Fruit fly (Drosophila melanogaster) whole organism, wandering third instar larva: ENCODE measurements around the gene CG5013.
A peak's percentile ranks its signal among the peaks of the same experiment; 100 is the strongest.

Experiments used
- Abd-B ChIP-seq: fragments of >200 bp; optimal IDR thresholded peaks from 2 replicates; lab custom pipeline; 2017; ENCODE audit warnings: missing biosample characterization, missing genetic modification characterization
- CG32264 ChIP-seq: fragments of 200-800 bp; sonication (Bioruptor generic); optimal IDR thresholded peaks from 2 replicates; lab custom pipeline; 2016; ENCODE audit warnings: missing biosample characterization, missing genetic modification characterization
- CG9705 ChIP-seq: fragments of 200-800 bp; sonication (Bioruptor generic); optimal IDR thresholded peaks from 2 replicates; lab custom pipeline; 2018; ENCODE audit warnings: missing biosample characterization, mild to moderate bottlenecking, missing genetic modification characterization
- CrebA ChIP-seq: fragments of 200-800 bp; sonication (Bioruptor generic); optimal IDR thresholded peaks from 2 replicates; lab custom pipeline; 2016; ENCODE audit warnings: missing biosample characterization, mild to moderate bottlenecking, missing genetic modification characterization, borderline replicate concordance
- Dfd ChIP-seq: fragments of >200 bp; optimal IDR thresholded peaks from 2 replicates; lab custom pipeline; 2017; ENCODE audit warnings: missing biosample characterization, missing genetic modification characterization
- Dif ChIP-seq: fragments of 200-275, 200-300 bp; sonication (Bioruptor generic); optimal IDR thresholded peaks from 2 replicates; lab custom pipeline; 2018; ENCODE audit warnings: missing biosample characterization, missing genetic modification characterization; ENCODE audit not compliant: partially characterized antibody
- GATAd ChIP-seq: sonication (Bioruptor generic); optimal IDR thresholded peaks from 2 replicates; lab custom pipeline; 2016; ENCODE audit warnings: missing biosample characterization, missing genetic modification characterization
- HLH106 ChIP-seq: fragments of 200-800 bp; optimal IDR thresholded peaks from 3 replicates; lab custom pipeline; 2019; ENCODE audit warnings: missing biosample characterization, mild to moderate bottlenecking, missing genetic modification characterization, moderate library complexity
- Hnf4 ChIP-seq: fragments of 200-800 bp; sonication (Bioruptor generic); optimal IDR thresholded peaks from 2 replicates; lab custom pipeline; 2016; ENCODE audit warnings: missing biosample characterization, mild to moderate bottlenecking, missing genetic modification characterization
- Hr78 ChIP-seq: fragments of >200 bp; optimal IDR thresholded peaks from 2 replicates; lab custom pipeline; 2017; ENCODE audit warnings: missing biosample characterization, missing genetic modification characterization
- Hr83 ChIP-seq: fragments of 200-300 bp; sonication (Bioruptor generic); optimal IDR thresholded peaks from 2 replicates; lab custom pipeline; 2016; ENCODE audit warnings: missing biosample characterization, mild to moderate bottlenecking, missing genetic modification characterization, moderate library complexity; ENCODE audit not compliant: poor library complexity, severe bottlenecking
- Jra ChIP-seq: sonication (Bioruptor generic); optimal IDR thresholded peaks from 2 replicates; lab custom pipeline; 2016; ENCODE audit warnings: missing biosample characterization, missing genetic modification characterization
- Mio ChIP-seq: sonication (Bioruptor generic); optimal IDR thresholded peaks from 2 replicates; lab custom pipeline; 2016; ENCODE audit warnings: missing biosample characterization, missing genetic modification characterization
- Myc ChIP-seq: fragments of >200 bp; optimal IDR thresholded peaks from 2 replicates; lab custom pipeline; 2017
- N ChIP-seq: fragments of >200 bp; optimal IDR thresholded peaks from 2 replicates; lab custom pipeline; 2018; ENCODE audit warnings: missing biosample characterization, missing external identifiers, missing genetic modification characterization
- OdsH ChIP-seq: fragments of 200-800 bp; sonication (Bioruptor generic); optimal IDR thresholded peaks from 2 replicates; lab custom pipeline; 2016; ENCODE audit warnings: missing biosample characterization, mild to moderate bottlenecking, missing genetic modification characterization
- Rel ChIP-seq, 2 experiments: fragments of 200-800 bp; sonication (Bioruptor generic) in 1 of 2; optimal IDR thresholded peaks; 2 replicates in 1 of 2; 3 replicates in 1 of 2; lab custom pipeline; 2016 to 2019; ENCODE audit warnings: mild to moderate bottlenecking in 2 of 2, missing biosample characterization in 2 of 2, missing genetic modification characterization in 2 of 2, moderate library complexity in 1 of 2
- Sp1 ChIP-seq: fragments of 200-800 bp; sonication (Bioruptor generic); optimal IDR thresholded peaks from 3 replicates; lab custom pipeline; 2019; ENCODE audit warnings: missing biosample characterization, mild to moderate bottlenecking, missing genetic modification characterization, moderate library complexity
- Vsx2 ChIP-seq: fragments of 200-300, 225-300 bp; sonication (Bioruptor generic); optimal IDR thresholded peaks from 2 replicates; lab custom pipeline; 2018; ENCODE audit warnings: missing biosample characterization, missing genetic modification characterization; ENCODE audit not compliant: partially characterized antibody
- br ChIP-seq: fragments of 200-800 bp; sonication (Bioruptor generic); optimal IDR thresholded peaks from 2 replicates; lab custom pipeline; 2016; ENCODE audit warnings: missing biosample characterization, missing genetic modification characterization
- brk ChIP-seq: fragments of 200-800 bp; sonication (Bioruptor generic); optimal IDR thresholded peaks from 2 replicates; lab custom pipeline; 2016; ENCODE audit warnings: missing biosample characterization, mild to moderate bottlenecking, missing genetic modification characterization
- dl ChIP-seq, 2 experiments: fragments of 175-275, 200-275 bp in 1 of 2; fragments of 200-275 bp in 1 of 2; sonication (Bioruptor generic); optimal IDR thresholded peaks; lab custom pipeline; 2018; ENCODE audit warnings: mild to moderate bottlenecking in 2 of 2, missing biosample characterization in 2 of 2, missing genetic modification characterization in 2 of 2, moderate library complexity in 2 of 2; ENCODE audit not compliant: partially characterized antibody in 2 of 2, insufficient read depth in 1 of 2
- dmrt93B ChIP-seq: fragments of 200-800 bp; sonication (Bioruptor generic); optimal IDR thresholded peaks from 2 replicates; lab custom pipeline; 2018; ENCODE audit warnings: missing biosample characterization, mild to moderate bottlenecking, missing genetic modification characterization
- dsf ChIP-seq: sonication (Bioruptor generic); optimal IDR thresholded peaks from 2 replicates; lab custom pipeline; 2016; ENCODE audit warnings: missing biosample characterization, missing genetic modification characterization, borderline replicate concordance
- ey ChIP-seq: fragments of 200-800 bp; sonication (Bioruptor generic); optimal IDR thresholded peaks from 2 replicates; lab custom pipeline; 2016; ENCODE audit warnings: missing biosample characterization, missing genetic modification characterization
- foxo ChIP-seq, 2 experiments: fragments of 200-800 bp; sonication (Bioruptor generic); optimal IDR thresholded peaks; 2 replicates in 1 of 2; 3 replicates in 1 of 2; lab custom pipeline; 2016 to 2017; ENCODE audit warnings: missing biosample characterization in 2 of 2, missing genetic modification characterization in 2 of 2
- fru ChIP-seq: fragments of 200-800 bp; sonication (Bioruptor generic); optimal IDR thresholded peaks from 3 replicates; lab custom pipeline; 2016; ENCODE audit warnings: missing biosample characterization, mild to moderate bottlenecking, missing genetic modification characterization
- h ChIP-seq: fragments of 200-800 bp; sonication (Bioruptor generic); optimal IDR thresholded peaks from 3 replicates; lab custom pipeline; 2016; ENCODE audit warnings: missing biosample characterization, mild to moderate bottlenecking, missing genetic modification characterization
- jim ChIP-seq: fragments of 175-275, 200-325 bp; sonication (Bioruptor generic); optimal IDR thresholded peaks from 2 replicates; lab custom pipeline; 2016; ENCODE audit warnings: missing biosample characterization, mild to moderate bottlenecking, missing genetic modification characterization
- lola ChIP-seq: fragments of >200 bp; optimal IDR thresholded peaks from 2 replicates; lab custom pipeline; 2017; ENCODE audit warnings: missing biosample characterization, missing genetic modification characterization
- pan ChIP-seq: fragments of >200 bp; optimal IDR thresholded peaks from 2 replicates; lab custom pipeline; 2017
- psq ChIP-seq: fragments of 200-800 bp; sonication (Bioruptor generic); optimal IDR thresholded peaks from 3 replicates; lab custom pipeline; 2017; ENCODE audit warnings: missing biosample characterization, mild to moderate bottlenecking, missing genetic modification characterization, moderate library complexity
- rgr ChIP-seq: fragments of 200-800 bp; sonication (Bioruptor generic); optimal IDR thresholded peaks from 3 replicates; lab custom pipeline; 2016; ENCODE audit warnings: missing biosample characterization, mild to moderate bottlenecking, missing genetic modification characterization
- sage ChIP-seq: fragments of 200-800 bp; sonication (Bioruptor generic); optimal IDR thresholded peaks from 2 replicates; lab custom pipeline; 2016; ENCODE audit warnings: missing biosample characterization, mild to moderate bottlenecking, missing genetic modification characterization
- sv ChIP-seq: fragments of 200-800 bp; sonication (Bioruptor generic); optimal IDR thresholded peaks from 3 replicates; lab custom pipeline; 2016; ENCODE audit warnings: missing biosample characterization, missing genetic modification characterization
- tai ChIP-seq: sonication (Bioruptor generic); optimal IDR thresholded peaks from 2 replicates; lab custom pipeline; 2016; ENCODE audit warnings: missing biosample characterization, missing genetic modification characterization
- usp ChIP-seq: fragments of >200 bp; optimal IDR thresholded peaks from 2 replicates; lab custom pipeline; 2017; ENCODE audit warnings: missing biosample characterization, missing genetic modification characterization
- woc ChIP-seq: sonication (Bioruptor generic); optimal IDR thresholded peaks from 2 replicates; lab custom pipeline; 2016; ENCODE audit warnings: missing biosample characterization, mild to moderate bottlenecking, missing genetic modification characterization

The CG5013 gene

DNA sequence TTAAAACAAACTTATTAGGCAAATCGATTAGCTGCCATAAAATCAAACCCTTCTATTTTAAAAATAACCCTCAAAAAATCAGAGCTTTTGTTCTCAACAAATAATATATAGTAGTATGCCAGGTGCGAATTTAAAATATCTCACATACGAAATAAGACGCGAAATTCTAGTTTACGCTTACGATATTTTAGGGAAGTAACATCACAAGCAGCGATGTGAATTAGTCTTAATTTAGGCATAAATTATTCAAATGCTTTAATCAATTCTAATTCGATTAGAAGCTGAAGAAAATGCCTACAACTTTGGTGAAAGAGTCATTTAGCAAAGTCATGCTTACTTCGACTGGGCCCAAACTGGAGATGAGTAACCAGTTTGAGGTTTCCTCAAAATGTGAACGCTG lies 34.1 kb downstream of the CG5013 start, which contains the start of gene sxe2:
Gene sxe2, plus strand, starts transcription at position 301 of the 400 bp plus-strand sequence.
- no peak for TF ChIP-seq Mio (GFP tag; lab: Kevin White, UChicago)
- no peak for TF ChIP-seq Rel (GFP tag; optimal IDR thresholded peaks at IDR 0.05; lab: Kevin White, UChicago)
- no peak for TF ChIP-seq Rel (tag; optimal IDR thresholded peaks at IDR 0.05; lab: Kevin White, UChicago)
- TF ChIP-seq Jra (GFP tag; lab: Kevin White, UChicago) = no peak
- TF ChIP-seq Abd-B (GFP tag; lab: Kevin White, UChicago) = no peak
- no peak for TF ChIP-seq psq

DNA sequence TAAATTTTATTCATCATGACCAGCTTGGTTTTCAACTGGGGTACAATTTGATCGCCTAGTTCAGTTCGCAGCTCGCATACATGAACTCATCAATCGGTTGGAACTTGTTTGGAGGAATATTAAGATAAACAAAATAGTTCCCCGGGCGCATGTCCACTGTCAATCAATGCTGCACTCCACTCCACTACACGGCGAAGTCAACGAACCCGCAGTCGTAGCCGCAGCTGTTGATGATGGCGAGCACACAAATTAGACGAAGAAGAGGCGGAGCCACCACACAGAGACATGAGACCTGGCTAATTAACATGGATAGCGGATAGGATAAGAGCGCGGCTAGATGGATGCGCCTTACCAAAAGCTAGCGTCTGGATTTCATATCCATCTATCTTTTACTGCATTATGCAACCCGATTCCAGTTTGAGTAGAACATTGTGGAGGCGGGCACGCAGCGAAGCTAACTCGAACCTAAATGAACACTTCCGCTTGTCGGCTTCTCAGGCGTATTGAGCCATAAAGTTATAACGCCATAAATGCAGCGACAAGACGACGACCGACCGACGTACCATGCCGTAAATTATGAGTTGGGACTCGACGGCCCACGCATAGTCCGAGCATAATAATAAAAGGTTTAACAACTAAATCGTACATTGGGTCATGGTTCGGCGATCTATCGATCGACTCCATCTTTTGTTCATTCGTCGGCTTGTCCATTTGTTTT lies 42.6 kb downstream of the CG5013 start:
- TF ChIP-seq psq = no peak
- no peak for TF ChIP-seq h (GFP tag; lab: Kevin White, UChicago)
- no peak for TF ChIP-seq Vsx2 (GFP tag; lab: Kevin White, UChicago)
- no peak for TF ChIP-seq Hr78 (GFP tag; lab: Kevin White, UChicago)
- TF ChIP-seq GATAd = no peak
- TF ChIP-seq Hr83 (GFP tag; lab: Kevin White, UChicago) = no peak
- TF ChIP-seq br = no peak
- no peak for TF ChIP-seq usp (GFP tag; lab: Kevin White, UChicago)
- no peak for TF ChIP-seq CG32264 (GFP tag; lab: Kevin White, UChicago)
- no peak for TF ChIP-seq Rel (GFP tag; optimal IDR thresholded peaks at IDR 0.05; lab: Kevin White, UChicago)
- no peak for TF ChIP-seq Rel (tag; optimal IDR thresholded peaks at IDR 0.05; lab: Kevin White, UChicago)
- no peak for TF ChIP-seq pan (lab: Kevin White, UChicago)
- no peak for TF ChIP-seq CG9705
- TF ChIP-seq Dif (GFP tag; lab: Kevin White, UChicago) = no peak
- TF ChIP-seq, all 38 proteins: peak for 0

- TF ChIP-seq usp (GFP tag; lab: Kevin White, UChicago) (no peak), HLH106 (tag; lab: Kevin White, UChicago) (peak; percentile 37), fru (peak; percentile 55), Jra (GFP tag; lab: Kevin White, UChicago) (no peak), br (peak; percentile 10), CrebA (GFP tag; lab: Kevin White, UChicago) (no peak), OdsH (GFP tag; lab: Kevin White, UChicago) (peak; percentile 38), CG32264 (GFP tag; lab: Kevin White, UChicago) (no peak), dl (GFP tag; optimal IDR thresholded peaks at IDR 0.05; lab: Kevin White, UChicago; ENCODE audit: insufficient read depth in 1 of 2, partially characterized antibody in 2 of 2) (no peak), rgr (GFP tag; lab: Kevin White, UChicago) (peak; percentile 26), Dif (GFP tag; lab: Kevin White, UChicago) (no peak), foxo (GFP tag; optimal IDR thresholded peaks at IDR 0.05; lab: Kevin White, UChicago) (peak in 1 of 2 experiments; percentile 67), Sp1 (GFP tag; lab: Kevin White, UChicago) (peak; percentile 43), dmrt93B (GFP tag; lab: Kevin White, UChicago) (peak; percentile 11), Abd-B (GFP tag; lab: Kevin White, UChicago) (no peak), h (GFP tag; lab: Kevin White, UChicago) (peak; percentile 51), psq (peak; percentile 51), Mio (GFP tag; lab: Kevin White, UChicago) (no peak), woc (peak; percentile 67), dsf (GFP tag; lab: Kevin White, UChicago) (no peak), sage (GFP tag; lab: Kevin White, UChicago) (no peak), pan (lab: Kevin White, UChicago) (no peak), Rel (GFP tag; optimal IDR thresholded peaks at IDR 0.05; lab: Kevin White, UChicago) (no peak), Rel (tag; optimal IDR thresholded peaks at IDR 0.05; lab: Kevin White, UChicago) (no peak), ey (GFP tag; lab: Kevin White, UChicago) (peak; percentile 15), Dfd (GFP tag; lab: Kevin White, UChicago) (no peak), tai (GFP tag; lab: Kevin White, UChicago) (no peak), Myc (lab: Kevin White, UChicago) (no peak), Hr78 (GFP tag; lab: Kevin White, UChicago) (no peak), CG9705 (no peak), GATAd (no peak), Hr83 (GFP tag; lab: Kevin White, UChicago) (no peak), N (GFP tag; lab: Kevin White, UChicago) (no peak), Vsx2 (GFP tag; lab: Kevin White, UChicago) (no peak), jim (GFP tag; lab: Kevin White, UChicago) (no peak), Hnf4 (no peak), sv (peak; percentile 55), lola (GFP tag; lab: Kevin White, UChicago) (no peak), brk (GFP tag; lab: Kevin White, UChicago) (no peak)
Measured at dm6 chr3R:16094011-16094729, 44.7 kb downstream of the CG5013 start.
